Fruit fly (Drosophila melanogaster): ENCODE data around the gene CG15544.
A peak's percentile ranks its signal among the peaks of the same experiment; 100 is the strongest.

Gene CG15544

DNA sequence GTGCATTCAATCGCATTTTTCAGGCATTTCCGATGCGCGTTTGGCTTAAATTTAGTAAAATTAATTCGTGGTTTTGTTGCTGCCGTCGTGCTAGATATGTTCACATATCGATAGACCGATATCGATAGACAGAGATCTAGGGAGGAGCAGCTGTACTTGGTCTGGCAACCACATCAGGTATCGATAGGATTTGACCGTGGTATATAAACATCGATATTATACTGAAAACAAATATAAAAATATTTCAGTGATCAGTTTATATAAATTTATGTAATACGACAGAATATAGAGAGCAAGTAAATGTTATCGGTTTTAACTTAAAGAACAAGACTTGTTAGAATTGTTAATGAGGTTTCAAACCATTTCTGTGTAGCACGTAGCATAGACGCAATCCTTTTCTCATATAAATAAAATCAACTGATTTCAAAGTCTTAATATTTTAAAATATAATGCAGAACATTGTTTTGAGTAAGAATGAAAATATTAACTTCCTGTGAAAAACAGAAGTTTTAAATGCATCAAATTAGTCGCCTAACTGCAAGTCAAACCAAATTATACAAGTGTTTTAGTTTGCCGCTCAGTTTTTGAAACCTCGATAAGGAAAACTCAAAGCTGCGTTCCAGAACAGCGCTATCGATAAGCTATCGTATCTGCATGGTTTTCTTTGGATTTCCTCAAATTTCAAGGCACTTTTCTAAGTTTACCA lies 21.0 kb upstream of the CG15544 start, which contains the start of the genes wts and dj-1beta (continued):
- no peak for TF ChIP-seq Optix (GFP tag; IDR thresholded peaks at IDR 0.05)
- TF ChIP-seq CG3838 (GFP tag; optimal IDR thresholded peaks at IDR 0.05) = no peak
- TF ChIP-seq hbn (GFP tag; IDR thresholded peaks at IDR 0.05; ENCODE audit: partially characterized antibody) = peak; percentile 74
- TF ChIP-seq Six4 (GFP tag; optimal IDR thresholded peaks at IDR 0.05) = no peak
- TF ChIP-seq hb (GFP tag; IDR thresholded peaks at IDR 0.05; ENCODE audit: partially characterized antibody) = peak; percentile 94
- TF ChIP-seq amos (GFP tag; IDR thresholded peaks at IDR 0.05; ENCODE audit: partially characterized antibody) = peak; percentile 95
- no peak for TF ChIP-seq Fer2 (tag; optimal IDR thresholded peaks at IDR 0.05)
- peak; percentile 2 for TF ChIP-seq pho (GFP tag; optimal IDR thresholded peaks at IDR 0.05)
- TF ChIP-seq Lhr (GFP tag; optimal IDR thresholded peaks at IDR 0.05) = peak; percentile 55
- TF ChIP-seq CG17612 (GFP tag; IDR thresholded peaks at IDR 0.05) = no peak
- TF ChIP-seq CG12104 (GFP tag; optimal IDR thresholded peaks at IDR 0.05) = no peak
- TF ChIP-seq tna (GFP tag; IDR thresholded peaks at IDR 0.05; ENCODE audit: partially characterized antibody) = peak; percentile 91
- TF ChIP-seq CG8290 (GFP tag; optimal IDR thresholded peaks at IDR 0.05) = peak; percentile 84
- peak in 1 of 2 experiments; percentile 89 for TF ChIP-seq CG8290 (tag; optimal IDR thresholded peaks at IDR 0.05)
- no peak for TF ChIP-seq CG10366 (GFP tag; IDR thresholded peaks at IDR 0.05)
- TF ChIP-seq klu (GFP tag; IDR thresholded peaks at IDR 0.05) = no peak
- TF ChIP-seq Blimp-1 (GFP tag; optimal IDR thresholded peaks at IDR 0.05) = no peak
- no peak for TF ChIP-seq CG3407 (GFP tag; optimal IDR thresholded peaks at IDR 0.05)
- no peak for TF ChIP-seq CkIIα-i1 (GFP tag; IDR thresholded peaks at IDR 0.05)
- TF ChIP-seq CG17829 (tag; optimal IDR thresholded peaks at IDR 0.05) = no peak
- no peak for TF ChIP-seq H15 (GFP tag; IDR thresholded peaks at IDR 0.05)
- TF ChIP-seq CG17912 (GFP tag; optimal IDR thresholded peaks at IDR 0.05) = no peak
- no peak for TF ChIP-seq CG3163 (GFP tag; optimal IDR thresholded peaks at IDR 0.05)
- TF ChIP-seq dati (GFP tag; IDR thresholded peaks at IDR 0.05) = no peak
- TF ChIP-seq CG43689 (GFP tag; IDR thresholded peaks at IDR 0.05) = no peak
- TF ChIP-seq CG2129 (GFP tag; IDR thresholded peaks at IDR 0.05; ENCODE audit: partially characterized antibody) = peak; percentile 73
- no peak for TF ChIP-seq sqz (GFP tag; optimal IDR thresholded peaks at IDR 0.05)
- TF ChIP-seq Hr3 (GFP tag; optimal IDR thresholded peaks at IDR 0.05) = peak; percentile 7
- no peak for TF ChIP-seq CG11247 (GFP tag; IDR thresholded peaks at IDR 0.05)
- no peak for TF ChIP-seq chn (GFP tag; optimal IDR thresholded peaks at IDR 0.05)
- TF ChIP-seq CG33213 (GFP tag; optimal IDR thresholded peaks at IDR 0.05) = no peak
- TF ChIP-seq da (GFP tag; optimal IDR thresholded peaks at IDR 0.05) = no peak
- no peak for TF ChIP-seq CG5245 (GFP tag; optimal IDR thresholded peaks at IDR 0.05)
- no peak for TF ChIP-seq fd96Cb (tag; optimal IDR thresholded peaks at IDR 0.05)
- peak; percentile 45 for TF ChIP-seq CG4617 (GFP tag; optimal IDR thresholded peaks at IDR 0.05; ENCODE audit: borderline replicate concordance)
- peak; percentile 13 for TF ChIP-seq gem (tag; optimal IDR thresholded peaks at IDR 0.05)
- TF ChIP-seq CG2889 (GFP tag; IDR thresholded peaks at IDR 0.05) = no peak
- no peak for TF ChIP-seq CG10321 (GFP tag; IDR thresholded peaks at IDR 0.05)
- no peak for TF ChIP-seq HLH3B (GFP tag; IDR thresholded peaks at IDR 0.05)
- no peak for TF ChIP-seq CG4404 (GFP tag; IDR thresholded peaks at IDR 0.05)
- no peak for TF ChIP-seq cg (GFP tag; optimal IDR thresholded peaks at IDR 0.05)
- TF ChIP-seq CG7556 (GFP tag; optimal IDR thresholded peaks at IDR 0.05) = no peak
- TF ChIP-seq Myb (GFP tag; optimal IDR thresholded peaks at IDR 0.05) = no peak
- TF ChIP-seq Spps (tag; optimal IDR thresholded peaks at IDR 0.05) = no peak
- TF ChIP-seq B-H1 (GFP tag; IDR thresholded peaks at IDR 0.05) = no peak
- TF ChIP-seq Mrtf (GFP tag; IDR thresholded peaks at IDR 0.05) = no peak
- TF ChIP-seq sisA (GFP tag; IDR thresholded peaks at IDR 0.05) = no peak
- peak; percentile 54 for TF ChIP-seq trem (tag; optimal IDR thresholded peaks at IDR 0.05)
- no peak for TF ChIP-seq CG31365 (tag; optimal IDR thresholded peaks at IDR 0.05)
- peak; percentile 32; the same call in 1 of the 2 replicates for TF ChIP-seq slbo (GFP tag; IDR thresholded peaks at IDR 0.05)
- TF ChIP-seq hth (optimal IDR thresholded peaks at IDR 0.05) = no peak
- TF ChIP-seq z (GFP tag; IDR thresholded peaks at IDR 0.05) = no peak

Data from whole organism, embryonic.